Fruit fly (Drosophila melanogaster) whole organism, embryonic: ENCODE measurements around the gene Fie.

Source experiments
- Bgb ChIP-seq: fragments of 200-800 bp; sonication (Bioruptor generic); IDR thresholded peaks from 2 replicates; pipeline ENCODE4 v1.3.6; 2022; ENCODE audit warnings: missing biosample characterization, missing genetic modification characterization; ENCODE audit not compliant: partially characterized antibody
- CG10543 ChIP-seq: fragments of 200-800 bp; sonication (Bioruptor generic); optimal IDR thresholded peaks from 3 replicates; lab custom pipeline; 2017; ENCODE audit warnings: missing biosample characterization, mild to moderate bottlenecking, missing genetic modification characterization, moderate library complexity
- CG11504 ChIP-seq: fragments of 200-800 bp; sonication (Bioruptor generic); optimal IDR thresholded peaks from 3 replicates; lab custom pipeline; 2019; ENCODE audit warnings: missing biosample characterization, mild to moderate bottlenecking, missing genetic modification characterization, moderate library complexity
- CG11723 ChIP-seq: fragments of 200-800 bp; sonication (Bioruptor generic); optimal IDR thresholded peaks from 2 replicates; lab custom pipeline; 2017; ENCODE audit warnings: missing biosample characterization, mild to moderate bottlenecking, missing genetic modification characterization
- CG13624 ChIP-seq: fragments of 200-800 bp; sonication (Bioruptor generic); optimal IDR thresholded peaks from 2 replicates; lab custom pipeline; 2016; ENCODE audit warnings: missing biosample characterization, missing genetic modification characterization
- CG3065 ChIP-seq: fragments of 200-800 bp; sonication (Bioruptor generic); optimal IDR thresholded peaks from 2 replicates; lab custom pipeline; 2016; ENCODE audit warnings: missing biosample characterization, missing genetic modification characterization
- CG34224 ChIP-seq: fragments of 200-800 bp; sonication (Bioruptor generic); IDR thresholded peaks from 3 replicates; pipeline ENCODE4 v1.3.6; 2022; ENCODE audit warnings: missing biosample characterization, missing genetic modification characterization; ENCODE audit not compliant: partially characterized antibody
- CG4282 ChIP-seq: fragments of 200-800 bp; sonication (Bioruptor generic); optimal IDR thresholded peaks from 2 replicates; lab custom pipeline; 2016; ENCODE audit warnings: missing biosample characterization, missing genetic modification characterization
- CG4707 ChIP-seq: fragments of 200-800 bp; sonication (Bioruptor generic); optimal IDR thresholded peaks from 2 replicates; lab custom pipeline; 2018; ENCODE audit warnings: missing biosample characterization, mild to moderate bottlenecking, missing genetic modification characterization, moderate library complexity
- CG5180 ChIP-seq: fragments of 200-800 bp; sonication (Bioruptor generic); optimal IDR thresholded peaks from 3 replicates; lab custom pipeline; 2017; ENCODE audit warnings: missing biosample characterization, missing genetic modification characterization, mild to moderate bottlenecking, moderate library complexity, missing genetic modification reagents
- CG6254 ChIP-seq: fragments of 200-800 bp; sonication (Bioruptor generic); optimal IDR thresholded peaks from 3 replicates; lab custom pipeline; 2017; ENCODE audit warnings: mild to moderate bottlenecking, missing biosample characterization, missing genetic modification reagents, missing genetic modification characterization
- CG6791 ChIP-seq: fragments of 200-800 bp; sonication (Bioruptor generic); IDR thresholded peaks from 3 replicates; pipeline ENCODE4 v1.3.6; 2022; ENCODE audit warnings: missing biosample characterization, missing genetic modification characterization; ENCODE audit not compliant: partially characterized antibody
- CG9797 ChIP-seq: fragments of 200-800 bp; sonication (Bioruptor generic); optimal IDR thresholded peaks from 3 replicates; lab custom pipeline; 2018; ENCODE audit warnings: missing biosample characterization, mild to moderate bottlenecking, missing genetic modification characterization
- CTCF ChIP-seq: fragments of 200-800 bp; sonication (Bioruptor generic); optimal IDR thresholded peaks from 2 replicates; lab custom pipeline; 2017; ENCODE audit warnings: missing biosample characterization, mild to moderate bottlenecking, missing genetic modification characterization, moderate library complexity
- Deaf1 ChIP-seq: fragments of 200-800 bp; optimal IDR thresholded peaks from 3 replicates; lab custom pipeline; 2019; ENCODE audit warnings: missing biosample characterization, mild to moderate bottlenecking, missing genetic modification characterization, moderate library complexity
- E2f2 ChIP-seq: fragments of 200-800 bp; sonication (Bioruptor generic); IDR thresholded peaks from 2 replicates; pipeline ENCODE4 v1.3.6; 2022; ENCODE audit warnings: missing biosample characterization, missing genetic modification characterization
- HLHmδ ChIP-seq: fragments of 200-800 bp; sonication (Bioruptor generic); optimal IDR thresholded peaks from 2 replicates; lab custom pipeline; 2018; ENCODE audit warnings: missing biosample characterization, mild to moderate bottlenecking, missing genetic modification characterization, moderate library complexity
- Hey ChIP-seq: fragments of 200-800 bp; sonication (Bioruptor generic); optimal IDR thresholded peaks from 3 replicates; lab custom pipeline; 2018; ENCODE audit warnings: missing biosample characterization, mild to moderate bottlenecking, missing genetic modification characterization
- Hr78 ChIP-seq, 2 experiments: fragments of 200-800 bp in 1 of 2; fragments of >200 bp in 1 of 2; sonication (Bioruptor generic) in 1 of 2; optimal IDR thresholded peaks; 2 replicates each; lab custom pipeline; 2017 to 2019; ENCODE audit warnings: missing biosample characterization in 2 of 2, missing genetic modification characterization in 2 of 2, mild to moderate bottlenecking in 1 of 2, moderate library complexity in 1 of 2
- Med ChIP-seq: fragments of 200-800 bp; sonication (Bioruptor generic); peaks from one replicate; lab custom pipeline; 2016; ENCODE audit warnings: missing biosample characterization, missing genetic modification characterization, mild to moderate bottlenecking, inconsistent platforms, moderate library complexity
- NC2α ChIP-seq: fragments of 200-800 bp; sonication (Bioruptor generic); optimal IDR thresholded peaks from 2 replicates; lab custom pipeline; 2016; ENCODE audit warnings: missing biosample characterization, missing genetic modification characterization
- Nf-YC ChIP-seq: fragments of 200-800 bp; optimal IDR thresholded peaks from 3 replicates; lab custom pipeline; 2019; ENCODE audit warnings: missing biosample characterization, mild to moderate bottlenecking, missing genetic modification characterization, moderate library complexity
- Oaz ChIP-seq: fragments of 200-800 bp; sonication (Bioruptor generic); IDR thresholded peaks from 2 replicates; pipeline ENCODE4 v1.3.6; 2022; ENCODE audit warnings: missing biosample characterization, missing genetic modification characterization
- Opbp ChIP-seq: fragments of 200-800 bp; sonication (Bioruptor generic); IDR thresholded peaks from 3 replicates; pipeline ENCODE4 v1.3.6; 2022; ENCODE audit warnings: missing biosample characterization, missing genetic modification characterization; ENCODE audit not compliant: partially characterized antibody
- Trl ChIP-seq, 3 experiments: fragments of >200 bp in 2 of 3; fragments of 200-800 bp in 1 of 3; sonication (Bioruptor generic) in 1 of 3; optimal IDR thresholded peaks; 2 replicates in 1 of 3; 3 replicates in 2 of 3; lab custom pipeline; 2016 to 2017; ENCODE audit warnings: missing biosample characterization in 1 of 3, missing genetic modification characterization in 1 of 3
- abd-A ChIP-seq: fragments of 200-800 bp; sonication (Bioruptor generic); optimal IDR thresholded peaks from 3 replicates; lab custom pipeline; 2019; ENCODE audit warnings: missing biosample characterization, mild to moderate bottlenecking, missing genetic modification characterization, moderate library complexity
- amos ChIP-seq: fragments of 200-800 bp; sonication (Bioruptor generic); IDR thresholded peaks from 2 replicates; pipeline ENCODE4 v1.3.6; 2022; ENCODE audit warnings: missing biosample characterization, missing genetic modification characterization; ENCODE audit not compliant: partially characterized antibody
- ara ChIP-seq: fragments of 200-800 bp; sonication (Bioruptor generic); IDR thresholded peaks from 2 replicates; pipeline ENCODE4 v1.3.6; 2022; ENCODE audit warnings: missing biosample characterization, missing genetic modification characterization
- ato ChIP-seq: fragments of 200-800 bp; sonication (Bioruptor generic); IDR thresholded peaks from 2 replicates; pipeline ENCODE4 v1.3.6; 2022; ENCODE audit warnings: missing biosample characterization, missing genetic modification characterization; ENCODE audit not compliant: partially characterized antibody
- bbx ChIP-seq: fragments of 200-800 bp; sonication (Bioruptor generic); IDR thresholded peaks from 2 replicates; pipeline ENCODE4 v1.3.6; 2022; ENCODE audit warnings: missing biosample characterization, missing genetic modification characterization; ENCODE audit not compliant: partially characterized antibody
- chif ChIP-seq, 2 experiments: fragments of 200-800 bp; sonication (Bioruptor generic); optimal IDR thresholded peaks; 3 replicates each; lab custom pipeline; 2016; ENCODE audit warnings: missing biosample characterization in 2 of 2, missing genetic modification characterization in 2 of 2
- ci ChIP-seq: fragments of 200-800 bp; sonication (Bioruptor generic); IDR thresholded peaks from 3 replicates; pipeline ENCODE4 v1.3.6; 2022; ENCODE audit warnings: missing biosample characterization, missing genetic modification characterization
- cwo ChIP-seq: fragments of 200-800 bp; sonication (Bioruptor generic); optimal IDR thresholded peaks from 3 replicates; lab custom pipeline; 2017; ENCODE audit warnings: missing biosample characterization, missing genetic modification characterization, mild to moderate bottlenecking, moderate library complexity, missing genetic modification reagents
- dimm ChIP-seq: fragments of 200-800 bp; sonication (Bioruptor generic); IDR thresholded peaks from 2 replicates; pipeline ENCODE4 v1.3.6; 2022; ENCODE audit warnings: missing biosample characterization, missing genetic modification characterization
- dm ChIP-seq: fragments of 200-800 bp; sonication (Bioruptor generic); optimal IDR thresholded peaks from 3 replicates; lab custom pipeline; 2016; ENCODE audit warnings: missing biosample characterization, missing genetic modification characterization
- gce ChIP-seq: fragments of 200-800 bp; sonication (Bioruptor generic); IDR thresholded peaks from 3 replicates; pipeline ENCODE4 v1.3.6; 2022; ENCODE audit warnings: missing biosample characterization, missing genetic modification characterization
- hkb ChIP-seq, 2 experiments: fragments of 200-800 bp in 1 of 2; fragments of >200 bp in 1 of 2; sonication (Bioruptor generic) in 1 of 2; IDR thresholded peaks in 1 of 2; optimal IDR thresholded peaks in 1 of 2; 2 replicates each; pipeline versions ENCODE4 v1.3.6 to Lab custom; 2017 to 2022; ENCODE audit warnings: missing biosample characterization in 1 of 2, missing genetic modification characterization in 1 of 2
- kni ChIP-seq: fragments of 200-800 bp; sonication (Bioruptor generic); optimal IDR thresholded peaks from 3 replicates; lab custom pipeline; 2017; ENCODE audit warnings: mild to moderate bottlenecking, missing biosample characterization, missing genetic modification reagents, missing genetic modification characterization
- otp ChIP-seq: fragments of 200-800 bp; sonication (Bioruptor generic); IDR thresholded peaks from 3 replicates; pipeline ENCODE4, ENCODE4 v1.3.6; 2022; ENCODE audit warnings: missing biosample characterization, missing genetic modification characterization
- sc ChIP-seq, 3 experiments: fragments of >200 bp in 2 of 3; fragments of 200-800 bp in 1 of 3; sonication (Bioruptor generic) in 1 of 3; optimal IDR thresholded peaks; 2 replicates in 2 of 3; 3 replicates in 1 of 3; lab custom pipeline; 2017; ENCODE audit warnings: mild to moderate bottlenecking in 1 of 3, missing biosample characterization in 1 of 3, missing genetic modification characterization in 1 of 3, missing genetic modification reagents in 1 of 3
- sens ChIP-seq: fragments of 200-800 bp; sonication (Bioruptor generic); peaks from one replicate; lab custom pipeline; 2016; ENCODE audit warnings: missing biosample characterization, missing genetic modification characterization
- seq ChIP-seq: fragments of 200-800 bp; sonication (Bioruptor generic); IDR thresholded peaks from 2 replicates; pipeline ENCODE4 v1.3.6; 2022; ENCODE audit warnings: missing biosample characterization, missing genetic modification characterization
- so ChIP-seq: fragments of 200-800 bp; sonication (Bioruptor generic); IDR thresholded peaks from 3 replicates; pipeline ENCODE4 v1.3.6; 2022; ENCODE audit warnings: missing biosample characterization, missing genetic modification characterization
- tll ChIP-seq, 2 experiments: fragments of 200-800 bp in 1 of 2; fragments of >200 bp in 1 of 2; sonication (Bioruptor generic) in 1 of 2; optimal IDR thresholded peaks; 2 replicates each; lab custom pipeline; 2017 to 2019; ENCODE audit warnings: missing biosample characterization in 2 of 2, missing genetic modification characterization in 2 of 2, mild to moderate bottlenecking in 1 of 2, moderate library complexity in 1 of 2
- twi ChIP-seq: fragments of 200-800 bp; optimal IDR thresholded peaks from 2 replicates; lab custom pipeline; 2019; ENCODE audit warnings: missing biosample characterization, mild to moderate bottlenecking, missing genetic modification characterization, moderate library complexity
- vvl ChIP-seq: fragments of 200-800 bp; sonication (Bioruptor generic); IDR thresholded peaks from 2 replicates; pipeline ENCODE4 v1.3.6; 2022; ENCODE audit warnings: missing biosample characterization, missing genetic modification characterization
- z ChIP-seq: fragments of 200-800 bp; sonication (Bioruptor generic); IDR thresholded peaks from 3 replicates; pipeline ENCODE4 v1.3.6; 2022; ENCODE audit warnings: missing biosample characterization, missing genetic modification characterization

Gene Fie

DNA sequence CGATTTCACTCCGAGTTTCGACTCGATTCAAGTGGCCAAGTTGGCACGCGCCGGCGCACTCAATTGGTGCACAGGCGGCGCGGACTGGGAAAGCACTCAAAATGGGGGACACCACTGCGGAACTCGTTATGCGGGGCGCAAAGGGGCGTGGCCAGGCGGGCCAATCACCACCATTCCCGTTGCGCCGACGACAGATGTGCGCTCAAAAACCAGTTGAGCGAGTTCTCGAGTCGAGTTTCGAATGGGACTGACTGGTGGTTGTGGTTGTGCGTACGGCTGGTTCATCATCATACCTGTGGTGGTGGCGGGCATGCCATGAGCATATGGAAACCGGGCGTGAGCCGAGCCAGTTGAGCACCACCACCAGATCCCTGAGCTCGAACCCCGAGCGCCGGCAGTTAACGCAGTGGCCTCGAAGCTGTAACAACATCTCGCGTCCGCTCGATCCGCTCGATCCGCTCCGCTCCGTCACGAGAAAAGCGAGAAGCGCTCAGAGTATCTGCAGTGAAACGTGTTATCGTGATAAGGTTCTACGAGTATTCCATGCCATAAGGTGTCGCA is 46.5 kb upstream of the Fie start, which contains the start of gene Awh (continued):
- TF ChIP-seq CG6254 (GFP tag; lab: Kevin White, UChicago): peak; percentile 90
- TF ChIP-seq dm (GFP tag; lab: Kevin White, UChicago): no peak
- TF ChIP-seq chif (GFP tag; optimal IDR thresholded peaks at IDR 0.05; lab: Kevin White, UChicago): no peak
- TF ChIP-seq HLHmδ (GFP tag; lab: Kevin White, UChicago): peak; percentile 97
- no peak for TF ChIP-seq CG9797 (GFP tag; lab: Kevin White, UChicago)
- TF ChIP-seq CG10543 (GFP tag; lab: Kevin White, UChicago): peak; percentile 3
- TF ChIP-seq kni (GFP tag; lab: Kevin White, UChicago): peak; percentile 49
- no peak for TF ChIP-seq CG11723 (GFP tag; lab: Kevin White, UChicago)
- peak; percentile 26 for TF ChIP-seq Deaf1 (tag; lab: Kevin White, UChicago)
- TF ChIP-seq Trl (optimal IDR thresholded peaks at IDR 0.05; lab: Kevin White, UChicago): peak in 1 of 2 experiments; percentile 8
- no peak for TF ChIP-seq Trl (GFP tag; optimal IDR thresholded peaks at IDR 0.05; lab: Kevin White, UChicago)
- peak; percentile 88 for TF ChIP-seq Med (GFP tag; lab: Kevin White, UChicago)
- TF ChIP-seq CG11504 (tag; lab: Kevin White, UChicago): peak; percentile 1
- TF ChIP-seq CG13624 (GFP tag; lab: Kevin White, UChicago): no peak
- peak; percentile 31; the same call in 1 of the 3 replicates for TF ChIP-seq gce (GFP tag; lab: Robert Waterston, UW)
- peak; percentile 70 for TF ChIP-seq seq (GFP tag; lab: Robert Waterston, UW)
- peak; percentile 39; the same call in 1 of the 3 replicates for TF ChIP-seq otp
- peak in 1 of 2 experiments; percentile 5 for TF ChIP-seq tll (GFP tag; optimal IDR thresholded peaks at IDR 0.05; lab: Kevin White, UChicago)
- TF ChIP-seq Opbp (GFP tag; lab: Robert Waterston, UW): peak; percentile 62; the same call in 2 of the 3 replicates
- peak; percentile 98 for TF ChIP-seq Nf-YC (tag; lab: Kevin White, UChicago)
- TF ChIP-seq Oaz: no peak
- TF ChIP-seq amos: peak; percentile 53; the same call in 1 of the 2 replicates
- TF ChIP-seq vvl (GFP tag; lab: Robert Waterston, UW): peak; percentile 73
- TF ChIP-seq CG4707 (GFP tag; lab: Kevin White, UChicago): no peak
- no peak for TF ChIP-seq cwo (GFP tag; lab: Kevin White, UChicago)
- TF ChIP-seq CTCF (GFP tag; lab: Kevin White, UChicago): no peak
- TF ChIP-seq CG4282: no peak
- TF ChIP-seq Hr78 (GFP tag; optimal IDR thresholded peaks at IDR 0.05; lab: Kevin White, UChicago): no peak
- TF ChIP-seq bbx (GFP tag; lab: Robert Waterston, UW): peak; percentile 66; the same call in 1 of the 2 replicates
- 0 out of 2 replicates have a peak, but pooled peaks have one; percentile 15 for TF ChIP-seq ato (GFP tag; lab: Robert Waterston, UW)
- peak; percentile 46; the same call in 1 of the 3 replicates for TF ChIP-seq CG6791
- TF ChIP-seq dimm (GFP tag; lab: Robert Waterston, UW): no peak
- peak; percentile 68 for TF ChIP-seq Hey (tag; lab: Kevin White, UChicago)
- TF ChIP-seq ci (GFP tag; lab: Robert Waterston, UW): 0 out of 3 replicates have a peak, but pooled peaks have one; percentile 59
- peak; percentile 82; the same call in 1 of the 2 replicates for TF ChIP-seq Bgb (GFP tag; lab: Robert Waterston, UW)
- peak; percentile 75 for TF ChIP-seq sens
- TF ChIP-seq twi (tag; lab: Kevin White, UChicago): peak; percentile 89
- TF ChIP-seq ara (GFP tag; lab: Robert Waterston, UW): no peak
- no peak for TF ChIP-seq sc (optimal IDR thresholded peaks at IDR 0.05; lab: Kevin White, UChicago)
- TF ChIP-seq sc (GFP tag; optimal IDR thresholded peaks at IDR 0.05; lab: Kevin White, UChicago): no peak
- peak; percentile 18; the same call in 1 of the 2 replicates for TF ChIP-seq E2f2 (GFP tag; lab: Robert Waterston, UW)
- peak; percentile 99 for TF ChIP-seq z
- TF ChIP-seq NC2α (GFP tag; lab: Kevin White, UChicago): no peak
- peak; percentile 78 for TF ChIP-seq CG5180 (GFP tag; lab: Kevin White, UChicago)
- TF ChIP-seq CG3065 (GFP tag; lab: Kevin White, UChicago): peak; percentile 26
- peak; percentile 53; the same call in 1 of the 3 replicates for TF ChIP-seq CG34224
- 0 out of 3 replicates have a peak, but pooled peaks have one; percentile 24 for TF ChIP-seq so (GFP tag; lab: Robert Waterston, UW)
- TF ChIP-seq abd-A (tag; lab: Kevin White, UChicago): peak; percentile 27
- no peak for TF ChIP-seq hkb (optimal IDR thresholded peaks at IDR 0.05; lab: Kevin White, UChicago)
- TF ChIP-seq hkb (GFP tag; IDR thresholded peaks at IDR 0.05; lab: Robert Waterston, UW): peak; percentile 54
